Worm (Caenorhabditis elegans) whole organism, L4/young adult: ENCODE measurements around the gene R04E5.9.
A peak's percentile ranks its signal among the peaks of the same experiment; 100 is the strongest.

Experiments used
- W03F9.2 ChIP-seq: fragments of 150-350 bp; optimal IDR thresholded peaks from 2 replicates; lab custom pipeline; 2014; ENCODE audit warnings: missing biosample characterization, missing genetic modification characterization
- dao-5 ChIP-seq: sonication (generic microtip); optimal IDR thresholded peaks from 2 replicates; lab custom pipeline; 2016; ENCODE audit warnings: missing genotype, missing genetic modification characterization, moderate library complexity, missing compliant biosample characterization
- him-1 ChIP-seq: sonication (generic microtip); optimal IDR thresholded peaks from 2 replicates; lab custom pipeline; 2016; ENCODE audit warnings: missing genotype, missing genetic modification reagents, missing genetic modification characterization, missing compliant biosample characterization

R04E5.9 gene

DNA sequence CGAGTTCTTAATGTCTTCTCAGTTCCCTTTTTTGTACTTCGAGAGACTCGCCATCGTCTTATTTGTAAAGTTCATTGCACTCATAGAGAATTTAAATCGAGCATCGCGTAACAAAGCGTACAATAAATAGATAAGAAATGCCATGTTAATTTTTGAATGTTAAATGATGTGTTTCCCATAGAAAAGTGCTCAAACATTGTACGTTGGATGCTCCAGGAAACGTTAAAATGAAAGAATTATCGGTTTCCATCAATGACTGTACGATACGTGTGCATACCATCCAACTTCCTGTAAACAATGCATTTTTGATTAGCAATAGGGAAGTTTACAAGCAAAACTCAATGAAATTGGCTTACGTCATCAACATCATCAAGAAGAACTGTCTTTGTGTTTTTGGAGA, 9.7 kb upstream of the R04E5.9 start:
- TF ChIP-seq dao-5 (no peak), W03F9.2 (tag; lab: Kevin White, UChicago) (no peak)

DNA sequence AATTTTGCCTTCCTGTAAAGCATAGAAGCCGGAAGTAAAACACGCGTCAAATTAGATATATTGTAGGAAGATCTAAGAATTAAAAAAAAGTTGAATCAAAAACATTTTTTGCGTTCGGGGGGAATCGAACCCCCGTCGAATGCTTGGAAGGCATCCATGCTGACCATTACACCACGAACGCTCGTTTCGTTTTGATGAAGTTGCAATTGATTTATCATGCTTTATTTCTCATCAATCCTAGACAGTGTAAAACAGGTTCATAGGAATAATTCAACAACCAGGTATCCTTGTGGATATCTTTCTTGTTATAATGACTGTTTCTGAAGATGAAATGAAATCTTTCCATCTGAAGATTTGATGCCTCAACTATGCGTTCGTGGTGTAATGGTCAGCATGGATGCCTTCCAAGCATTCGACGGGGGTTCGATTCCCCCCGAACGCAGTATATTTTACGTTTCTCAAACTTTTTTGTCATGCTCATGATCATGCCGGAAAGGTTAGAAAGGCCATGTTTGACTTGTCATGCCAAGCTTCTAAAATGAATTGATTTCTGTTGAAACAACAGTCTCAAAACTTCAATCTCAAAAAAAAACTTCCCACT, 9.0 kb upstream of the R04E5.9 start:
- no peak for TF ChIP-seq W03F9.2 (tag; lab: Kevin White, UChicago)
- no peak for TF ChIP-seq dao-5
- TF ChIP-seq him-1 (tag; lab: Kevin White, UChicago), result no peak

- no peak for TF ChIP-seq dao-5
- no peak for TF ChIP-seq W03F9.2 (tag; lab: Kevin White, UChicago)
- no peak for TF ChIP-seq him-1 (tag; lab: Kevin White, UChicago)
These were observed 7.0 kb upstream of the R04E5.9 start for ce11 chrX:8817929-8818328.

- TF ChIP-seq dao-5 (no peak), W03F9.2 (tag; lab: Kevin White, UChicago) (no peak), him-1 (tag; lab: Kevin White, UChicago) (no peak)
These were observed 974 bp upstream of the R04E5.9 start, which contains the start of gene cnnm-2 for ce11 chrX:8811916-8812315. Gene cnnm-2 (plus strand): TSS chrX:8812105.

DNA sequence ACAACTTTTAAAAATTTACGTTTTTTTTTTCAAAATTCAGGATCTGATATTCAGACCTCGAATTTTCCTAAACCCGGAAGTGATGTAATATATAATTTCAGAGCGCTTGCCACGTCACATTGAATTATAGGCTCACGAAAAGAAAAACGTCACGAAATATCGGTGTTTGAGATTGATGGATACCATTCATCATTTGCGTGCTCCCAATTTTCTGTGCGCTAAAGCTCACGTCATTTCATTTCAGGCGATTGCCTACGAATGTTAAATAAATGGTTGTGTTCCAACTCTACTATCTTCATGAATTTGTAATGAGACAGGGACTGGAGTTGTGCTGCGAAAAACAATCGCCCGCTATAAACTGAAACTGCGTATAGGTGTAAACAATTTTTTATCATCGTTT, 2.2 kb downstream of the R04E5.9 start:
- no peak for TF ChIP-seq dao-5
- no peak for TF ChIP-seq W03F9.2 (tag; lab: Kevin White, UChicago)
- no peak for TF ChIP-seq him-1 (tag; lab: Kevin White, UChicago)

- TF ChIP-seq W03F9.2 (tag; lab: Kevin White, UChicago), result no peak
- TF ChIP-seq him-1 (tag; lab: Kevin White, UChicago), result peak; percentile 90
These were observed 4.7 kb downstream of the R04E5.9 start, which contains the start of gene R04E5.8 for ce11 chrX:8806070-8806799. Gene R04E5.8 (minus strand): TSS chrX:8806120.

- TF ChIP-seq dao-5, result no peak
- TF ChIP-seq W03F9.2 (tag; lab: Kevin White, UChicago), result no peak
- no peak for TF ChIP-seq him-1 (tag; lab: Kevin White, UChicago)
These were observed 5.5 kb downstream of the R04E5.9 start for ce11 chrX:8805475-8805874.

- TF ChIP-seq him-1 (tag; lab: Kevin White, UChicago), result peak; percentile 42
- TF ChIP-seq dao-5, result no peak
These were observed 10.0 kb downstream of the R04E5.9 start for ce11 chrX:8800983-8801382.

- TF ChIP-seq him-1 (tag; lab: Kevin White, UChicago) (no peak), dao-5 (no peak), W03F9.2 (tag; lab: Kevin White, UChicago) (no peak)
These were observed 10.6 kb downstream of the R04E5.9 start for ce11 chrX:8800355-8800754.

- TF ChIP-seq W03F9.2 (tag; lab: Kevin White, UChicago) (no peak), him-1 (tag; lab: Kevin White, UChicago) (no peak), dao-5 (no peak)
These were observed 11.0 kb downstream of the R04E5.9 start for ce11 chrX:8799925-8800324.

DNA sequence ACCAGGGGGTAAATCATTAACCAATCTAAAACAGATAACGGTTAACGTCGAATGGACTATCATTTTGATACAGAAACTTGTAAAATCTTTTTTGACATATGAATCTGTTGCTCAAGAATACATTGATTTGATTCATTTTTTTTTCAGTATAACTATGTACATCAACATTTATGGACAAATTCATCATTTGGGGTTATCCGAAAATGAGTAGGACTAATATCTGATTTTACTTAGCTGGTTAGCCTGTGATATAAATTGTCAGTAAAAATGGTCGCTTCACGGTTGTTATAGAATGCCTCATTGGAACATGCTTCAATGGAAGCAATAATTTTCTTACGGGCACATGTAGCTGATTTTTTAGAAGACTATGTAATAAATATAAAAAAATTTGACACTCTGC, 13.3 kb downstream of the R04E5.9 start:
- TF ChIP-seq W03F9.2 (tag; lab: Kevin White, UChicago) (no peak), dao-5 (no peak), him-1 (tag; lab: Kevin White, UChicago) (no peak)

DNA sequence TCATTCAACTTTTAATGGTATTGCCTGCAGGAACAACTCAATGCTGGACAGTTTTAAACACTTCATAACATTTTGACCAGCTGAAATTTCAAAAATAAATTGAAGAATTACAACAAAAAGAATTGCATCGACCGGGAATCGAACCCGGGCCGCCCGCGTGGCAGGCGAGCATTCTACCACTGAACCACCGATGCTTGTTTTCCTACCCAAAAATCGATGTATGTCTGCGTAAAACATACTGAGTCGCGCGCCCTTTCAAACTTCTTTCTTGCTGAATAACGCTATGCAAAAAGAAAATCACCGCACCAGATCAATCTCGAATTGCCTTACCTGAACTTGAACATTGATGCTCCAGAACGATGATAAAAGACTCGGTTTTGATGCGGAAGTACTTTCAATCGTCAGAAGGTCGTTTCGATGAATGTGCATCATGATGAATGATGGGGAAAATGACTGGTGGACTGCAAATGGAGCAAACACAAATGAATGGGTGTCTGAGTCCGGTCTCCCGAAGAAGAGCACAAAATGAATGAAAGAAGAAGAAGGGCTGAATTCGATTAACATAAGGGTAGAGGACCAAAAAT, 14.2 kb downstream of the R04E5.9 start, which contains the start of gene R04E5.7:
R04E5.7 (minus strand) TSS at position 564 of the 584 bp plus-strand sequence.
- no peak for TF ChIP-seq him-1 (tag; lab: Kevin White, UChicago)
- no peak for TF ChIP-seq dao-5
- no peak for TF ChIP-seq W03F9.2 (tag; lab: Kevin White, UChicago)

- no peak for TF ChIP-seq W03F9.2 (tag; lab: Kevin White, UChicago)
These were observed 19.1 kb downstream of the R04E5.9 start, which contains the start of gene chup-1 for ce11 chrX:8791821-8792220. Gene chup-1 (plus strand): TSS chrX:8792160.

DNA sequence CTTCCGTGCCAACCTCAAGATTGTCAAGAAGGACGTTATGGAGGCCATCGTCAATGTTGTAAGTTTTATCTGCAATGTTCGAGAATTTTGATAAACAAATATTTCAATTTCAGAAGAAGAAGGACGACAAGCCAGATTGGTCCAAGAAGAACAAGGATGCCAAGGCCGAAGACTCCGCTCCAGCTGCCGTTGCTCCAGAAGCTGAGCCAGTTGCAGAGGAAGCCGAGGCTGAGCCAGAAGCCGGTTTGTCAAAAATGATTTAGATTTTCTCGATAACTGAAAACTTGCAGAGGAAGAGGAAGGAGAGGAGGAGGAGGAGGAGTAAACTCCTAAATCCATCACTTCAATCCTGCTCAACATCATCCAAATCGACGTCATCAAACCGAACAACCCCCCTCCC, 20.8 kb downstream of the R04E5.9 start:
- TF ChIP-seq him-1 (tag; lab: Kevin White, UChicago) (no peak), W03F9.2 (tag; lab: Kevin White, UChicago) (no peak), dao-5 (no peak)
